Worm (Caenorhabditis elegans) whole organism, young adult: ENCODE measurements around the gene mrps-24.

Source experiments
- B0336.3 ChIP-seq: fragments of 200-800 bp; sonication (Bioruptor generic); IDR thresholded peaks from 2 replicates; pipeline ENCODE4 v1.3.6; 2022; ENCODE audit warnings: missing genetic modification characterization, missing compliant biosample characterization
- C17E4.6 ChIP-seq: fragments of 200-800 bp; sonication (Bioruptor generic); IDR thresholded peaks from 2 replicates; pipeline ENCODE4 v1.3.6; 2022; ENCODE audit warnings: missing genetic modification reagents, missing genetic modification characterization, missing compliant biosample characterization
- D2030.7 ChIP-seq: fragments of 200-800 bp; sonication (Bioruptor generic); IDR thresholded peaks from 2 replicates; pipeline ENCODE4 v1.3.6; 2022; ENCODE audit warnings: missing genetic modification reagents, missing genetic modification characterization, missing compliant biosample characterization
- T26A5.8 ChIP-seq: sonication (generic microtip); optimal IDR thresholded peaks from 2 replicates; lab custom pipeline; 2016; ENCODE audit warnings: missing genetic modification characterization, missing compliant biosample characterization
- Y95B8A.8 ChIP-seq: fragments of 200-800 bp; sonication (Bioruptor generic); IDR thresholded peaks from 2 replicates; pipeline ENCODE4 v1.3.6; 2022; ENCODE audit warnings: missing genetic modification reagents, missing genetic modification characterization, missing compliant biosample characterization
- bed-2 ChIP-seq: fragments of 200-800 bp; sonication (Bioruptor generic); IDR thresholded peaks from 2 replicates; pipeline ENCODE4 v1.3.6; 2022; ENCODE audit warnings: missing genetic modification reagents, missing genetic modification characterization, missing compliant biosample characterization
- ccch-3 ChIP-seq: fragments of 200-800 bp; sonication (Bioruptor generic); optimal IDR thresholded peaks from 2 replicates; lab custom pipeline; 2018; ENCODE audit warnings: mild to moderate bottlenecking, missing genetic modification characterization, missing compliant biosample characterization
- ceh-100 ChIP-seq: fragments of 200-800 bp; sonication (Bioruptor generic); IDR thresholded peaks from 2 replicates; pipeline ENCODE4 v1.3.6; 2022; ENCODE audit warnings: missing genetic modification reagents, missing genetic modification characterization, missing compliant biosample characterization
- ceh-40 ChIP-seq: fragments of 200-800 bp; sonication (Bioruptor generic); IDR thresholded peaks from 2 replicates; pipeline ENCODE4 v1.3.6; 2022; ENCODE audit warnings: missing genetic modification characterization, missing compliant biosample characterization
- ceh-58 ChIP-seq: fragments of 200-800 bp; sonication (Bioruptor generic); IDR thresholded peaks from 2 replicates; pipeline ENCODE4 v1.3.6; 2022; ENCODE audit warnings: missing genetic modification characterization, missing compliant biosample characterization
- ceh-79 ChIP-seq: sonication (generic microtip); optimal IDR thresholded peaks from 2 replicates; lab custom pipeline; 2017; ENCODE audit warnings: mild to moderate bottlenecking, missing genetic modification characterization, missing compliant biosample characterization
- die-1 ChIP-seq: sonication (generic microtip); optimal IDR thresholded peaks from 2 replicates; lab custom pipeline; 2016; ENCODE audit warnings: missing genotype, mild to moderate bottlenecking, missing genetic modification characterization, missing compliant biosample characterization
- dox-1 ChIP-seq: fragments of 200-800 bp; sonication (Bioruptor generic); IDR thresholded peaks from 2 replicates; pipeline ENCODE4 v1.3.6; 2022; ENCODE audit warnings: missing genetic modification reagents, missing genetic modification characterization, missing compliant biosample characterization
- dpff-1 ChIP-seq: sonication (generic microtip); optimal IDR thresholded peaks from 2 replicates; lab custom pipeline; 2017; ENCODE audit warnings: mild to moderate bottlenecking, missing genetic modification characterization, missing compliant biosample characterization
- ekl-4 ChIP-seq: fragments of 200-800 bp; sonication (Bioruptor generic); IDR thresholded peaks from 2 replicates; pipeline ENCODE4 v1.3.6; 2022; ENCODE audit warnings: missing genetic modification reagents, missing genetic modification characterization, missing compliant biosample characterization
- gei-17 ChIP-seq: fragments of 200-800 bp; sonication (Bioruptor generic); optimal IDR thresholded peaks from 2 replicates; lab custom pipeline; 2018; ENCODE audit warnings: mild to moderate bottlenecking, missing genetic modification characterization, missing compliant biosample characterization
- hrde-1 ChIP-seq: sonication (generic microtip); optimal IDR thresholded peaks from 2 replicates; lab custom pipeline; 2016; ENCODE audit warnings: missing genetic modification characterization, mild to moderate bottlenecking, missing compliant biosample characterization, moderate library complexity, missing genotype, missing genetic modification reagents, borderline replicate concordance
- lsy-27 ChIP-seq: sonication (generic microtip); optimal IDR thresholded peaks from 2 replicates; lab custom pipeline; 2017; ENCODE audit warnings: missing genetic modification characterization, mild to moderate bottlenecking, missing compliant biosample characterization, antibody characterized with exemption, missing genotype, borderline replicate concordance; ENCODE audit not compliant: insufficient read depth
- mes-4 ChIP-seq: sonication (generic microtip); optimal IDR thresholded peaks from 2 replicates; lab custom pipeline; 2016; ENCODE audit warnings: missing genotype, missing genetic modification characterization, missing compliant biosample characterization
- nhr-179 ChIP-seq: sonication (generic microtip); optimal IDR thresholded peaks from 2 replicates; lab custom pipeline; 2016; ENCODE audit warnings: mild to moderate bottlenecking, missing genetic modification characterization, missing compliant biosample characterization
- nhr-80 ChIP-seq: sonication (generic microtip); optimal IDR thresholded peaks from 2 replicates; lab custom pipeline; 2016; ENCODE audit warnings: missing genetic modification characterization, missing compliant biosample characterization
- pbrm-1 ChIP-seq: fragments of 200-800 bp; sonication (Bioruptor generic); IDR thresholded peaks from 2 replicates; pipeline ENCODE4 v1.3.6; 2022; ENCODE audit warnings: missing genetic modification reagents, missing genetic modification characterization, missing compliant biosample characterization
- rcor-1 ChIP-seq: fragments of 200-800 bp; sonication (Bioruptor generic); IDR thresholded peaks from 2 replicates; pipeline ENCODE4 v1.3.6; 2022; ENCODE audit warnings: missing genetic modification reagents, missing genetic modification characterization, missing compliant biosample characterization
- rpc-1 ChIP-seq, 2 experiments: fragments of 150-350 bp in 1 of 2; sonication (generic microtip) in 1 of 2; optimal IDR thresholded peaks; 2 replicates each; lab custom pipeline; 2014 to 2018; ENCODE audit warnings: missing biosample characterization in 1 of 2, missing genetic modification characterization in 1 of 2, missing genetic modification reagents in 1 of 2, missing genotype in 1 of 2
- tbx-9 ChIP-seq: sonication (generic microtip); optimal IDR thresholded peaks from 2 replicates; lab custom pipeline; 2016; ENCODE audit warnings: borderline replicate concordance, missing genetic modification characterization, inconsistent platforms, missing compliant biosample characterization
- tlf-1 ChIP-seq: fragments of 200-800 bp; sonication (Bioruptor generic); optimal IDR thresholded peaks from 2 replicates; lab custom pipeline; 2018; ENCODE audit warnings: mild to moderate bottlenecking, missing genetic modification characterization, missing compliant biosample characterization
- xnd-1 ChIP-seq: sonication (generic microtip); optimal IDR thresholded peaks from 2 replicates; lab custom pipeline; 2016; ENCODE audit warnings: missing genotype, missing genetic modification reagents, missing genetic modification characterization, missing compliant biosample characterization
- zfh-2 ChIP-seq: fragments of 200-800 bp; sonication (Bioruptor generic); conservative IDR thresholded peaks from 2 replicates; pipeline ENCODE4 v1.3.6; 2022; ENCODE audit warnings: missing genetic modification reagents, missing genetic modification characterization, missing compliant biosample characterization
- ztf-22 ChIP-seq: fragments of 200-800 bp; sonication (Bioruptor generic); optimal IDR thresholded peaks from 2 replicates; lab custom pipeline; 2018; ENCODE audit warnings: mild to moderate bottlenecking, missing genetic modification characterization, moderate library complexity, missing compliant biosample characterization
- ztf-3 ChIP-seq: fragments of 200-800 bp; sonication (Bioruptor generic); optimal IDR thresholded peaks from 2 replicates; lab custom pipeline; 2018; ENCODE audit warnings: mild to moderate bottlenecking, missing genetic modification characterization, missing compliant biosample characterization

Gene mrps-24

ce11 chrIV:7672872-7673271, 37.0 kb upstream of the mrps-24 start, which contains the start of gene C08G9.2:
TSS of gene C08G9.2 (minus strand) at chrIV:7672972.
- no peak for TF ChIP-seq ceh-40 (GFP tag; lab: Robert Waterston, UW)
- TF ChIP-seq rcor-1 (GFP tag; lab: Robert Waterston, UW): no peak
- TF ChIP-seq Y95B8A.8 (GFP tag; lab: Robert Waterston, UW): no peak
- no peak for TF ChIP-seq xnd-1
- no peak for TF ChIP-seq ceh-79 (tag; lab: Kevin White, UChicago)
- TF ChIP-seq nhr-80: no peak
- no peak for TF ChIP-seq pbrm-1 (GFP tag; lab: Robert Waterston, UW)
- TF ChIP-seq ceh-100: no peak
- no peak for TF ChIP-seq die-1
- no peak for TF ChIP-seq lsy-27 (tag; lab: Kevin White, UChicago)
- no peak for TF ChIP-seq tbx-9 (tag; lab: Kevin White, UChicago)
- TF ChIP-seq C17E4.6 (GFP tag; lab: Robert Waterston, UW): no peak
- TF ChIP-seq zfh-2: no peak

ce11 chrIV:7674874-7675273, 35.0 kb upstream of the mrps-24 start, which contains the start of gene itr-1:
TSS of gene itr-1 (plus strand) at chrIV:7675174.
- TF ChIP-seq dpff-1 (tag; lab: Kevin White, UChicago): no peak
- TF ChIP-seq mes-4 (tag; lab: Kevin White, UChicago): no peak
- no peak for TF ChIP-seq nhr-179
- TF ChIP-seq ceh-58: no peak
- TF ChIP-seq ztf-3 (GFP tag; lab: Kevin White, UChicago): no peak
- no peak for TF ChIP-seq pbrm-1 (GFP tag; lab: Robert Waterston, UW)

ce11 chrIV:7679120-7679519, 30.7 kb upstream of the mrps-24 start:
- no peak for TF ChIP-seq dox-1 (GFP tag; lab: Robert Waterston, UW)
- no peak for TF ChIP-seq dpff-1 (tag; lab: Kevin White, UChicago)
- no peak for TF ChIP-seq ztf-22 (GFP tag; lab: Kevin White, UChicago)
- no peak for TF ChIP-seq D2030.7
- no peak for TF ChIP-seq ekl-4 (GFP tag; lab: Robert Waterston, UW)
- no peak for TF ChIP-seq T26A5.8 (tag; lab: Kevin White, UChicago)
- TF ChIP-seq nhr-80: peak; percentile 61
- TF ChIP-seq B0336.3 (GFP tag; lab: Robert Waterston, UW): no peak

ce11 chrIV:7689326-7689725, 20.5 kb upstream of the mrps-24 start:
- TF ChIP-seq tlf-1 (GFP tag; lab: Kevin White, UChicago) (no peak), gei-17 (GFP tag; lab: Kevin White, UChicago) (no peak), bed-2 (GFP tag; lab: Robert Waterston, UW) (no peak), C17E4.6 (GFP tag; lab: Robert Waterston, UW) (no peak), nhr-80 (peak; percentile 46), rpc-1 (optimal IDR thresholded peaks at IDR 0.05; lab: Kevin White, UChicago) (no peak), rpc-1 (tag; optimal IDR thresholded peaks at IDR 0.05; lab: Kevin White, UChicago) (no peak)

ce11 chrIV:7692451-7692850, 17.4 kb upstream of the mrps-24 start:
- TF ChIP-seq ekl-4 (GFP tag; lab: Robert Waterston, UW): no peak
- no peak for TF ChIP-seq ccch-3 (GFP tag; lab: Kevin White, UChicago)

ce11 chrIV:7698320-7698719, 11.5 kb upstream of the mrps-24 start, which contains the start of gene flp-13:
TSS of gene flp-13 (minus strand) at chrIV:7698420.
- TF ChIP-seq nhr-80 (no peak), hrde-1 (tag; lab: Kevin White, UChicago) (no peak)
- TF ChIP-seq, all 124 proteins: peak for 0
